Worm (Caenorhabditis elegans) whole organism, young adult: ENCODE data around the gene Y54G2A.41.
A peak's percentile ranks its signal among the peaks of the same experiment; 100 is the strongest.

Source experiments
- B0261.1 ChIP-seq: sonication (generic microtip); optimal IDR thresholded peaks from 2 replicates; lab custom pipeline; 2016; ENCODE audit warnings: mild to moderate bottlenecking, missing genetic modification characterization, moderate library complexity, missing compliant biosample characterization
- B0336.3 ChIP-seq: fragments of 200-800 bp; sonication (Bioruptor generic); IDR thresholded peaks from 2 replicates; pipeline ENCODE4 v1.3.6; 2022; ENCODE audit warnings: missing genetic modification characterization, missing compliant biosample characterization
- C06A6.2 ChIP-seq: fragments of 200-800 bp; sonication (Bioruptor generic); conservative IDR thresholded peaks from 2 replicates; pipeline ENCODE4 v1.3.6; 2022; ENCODE audit warnings: missing genetic modification characterization, missing compliant biosample characterization
- F23B12.7 ChIP-seq: sonication (generic microtip); optimal IDR thresholded peaks from 2 replicates; lab custom pipeline; 2017; ENCODE audit warnings: missing genetic modification characterization, mild to moderate bottlenecking, missing compliant biosample characterization, antibody characterized with exemption, moderate library complexity; ENCODE audit not compliant: insufficient read depth
- F39B2.1 ChIP-seq: fragments of 200-800 bp; sonication (Bioruptor generic); IDR thresholded peaks from 2 replicates; pipeline ENCODE4 v1.3.6; 2022; ENCODE audit warnings: missing genetic modification reagents, missing genetic modification characterization, missing compliant biosample characterization
- F49E8.2 ChIP-seq: sonication (generic microtip); optimal IDR thresholded peaks from 3 replicates; lab custom pipeline; 2017; ENCODE audit warnings: missing genetic modification characterization, mild to moderate bottlenecking, missing compliant biosample characterization, antibody characterized with exemption, moderate library complexity; ENCODE audit not compliant: insufficient read depth
- K12H6.12 ChIP-seq: fragments of 200-800 bp; sonication (Bioruptor generic); optimal IDR thresholded peaks from 2 replicates; lab custom pipeline; 2018; ENCODE audit warnings: mild to moderate bottlenecking, missing genetic modification characterization, missing compliant biosample characterization
- T07F8.4 ChIP-seq: sonication (generic microtip); optimal IDR thresholded peaks from 2 replicates; lab custom pipeline; 2016; ENCODE audit warnings: mild to moderate bottlenecking, missing genetic modification characterization, moderate library complexity, missing compliant biosample characterization
- T26A5.8 ChIP-seq: sonication (generic microtip); optimal IDR thresholded peaks from 2 replicates; lab custom pipeline; 2016; ENCODE audit warnings: missing genetic modification characterization, missing compliant biosample characterization
- Y53G8AR.9 ChIP-seq: fragments of 200-800 bp; sonication (Bioruptor generic); conservative IDR thresholded peaks from 2 replicates; pipeline ENCODE4 v1.3.6; 2022; ENCODE audit warnings: missing genetic modification reagents, missing genetic modification characterization, missing compliant biosample characterization
- Y79H2A.3 ChIP-seq: fragments of 200-800 bp; sonication (Bioruptor generic); conservative IDR thresholded peaks from 2 replicates; pipeline ENCODE4 v1.3.6; 2022; ENCODE audit warnings: missing genetic modification reagents, missing genetic modification characterization, missing compliant biosample characterization
- Y95B8A.8 ChIP-seq: fragments of 200-800 bp; sonication (Bioruptor generic); IDR thresholded peaks from 2 replicates; pipeline ENCODE4 v1.3.6; 2022; ENCODE audit warnings: missing genetic modification reagents, missing genetic modification characterization, missing compliant biosample characterization
- aptf-3 ChIP-seq: fragments of 200-800 bp; sonication (Bioruptor generic); IDR thresholded peaks from 2 replicates; pipeline ENCODE4 v1.3.6; 2022; ENCODE audit warnings: missing genetic modification characterization, missing compliant biosample characterization
- atf-7 ChIP-seq: sonication (generic microtip); optimal IDR thresholded peaks from 2 replicates; lab custom pipeline; 2017; ENCODE audit warnings: mild to moderate bottlenecking, missing genetic modification characterization, missing compliant biosample characterization
- attf-5 ChIP-seq: fragments of 200-800 bp; sonication (Bioruptor generic); optimal IDR thresholded peaks from 2 replicates; lab custom pipeline; 2018; ENCODE audit warnings: mild to moderate bottlenecking, missing genetic modification characterization, missing compliant biosample characterization
- ceh-27 ChIP-seq: fragments of 200-800 bp; sonication (Bioruptor generic); optimal IDR thresholded peaks from 2 replicates; lab custom pipeline; 2018; ENCODE audit warnings: mild to moderate bottlenecking, missing genetic modification characterization, moderate library complexity, missing compliant biosample characterization
- ceh-40 ChIP-seq: fragments of 200-800 bp; sonication (Bioruptor generic); IDR thresholded peaks from 2 replicates; pipeline ENCODE4 v1.3.6; 2022; ENCODE audit warnings: missing genetic modification characterization, missing compliant biosample characterization
- ceh-79 ChIP-seq: sonication (generic microtip); optimal IDR thresholded peaks from 2 replicates; lab custom pipeline; 2017; ENCODE audit warnings: mild to moderate bottlenecking, missing genetic modification characterization, missing compliant biosample characterization
- dpl-1 ChIP-seq: fragments of 150-350 bp; optimal IDR thresholded peaks from 2 replicates; lab custom pipeline; 2014; ENCODE audit warnings: missing biosample characterization, missing genetic modification reagents, missing genetic modification characterization
- efl-1 ChIP-seq: fragments of 150-350 bp; optimal IDR thresholded peaks from 2 replicates; lab custom pipeline; 2014; ENCODE audit warnings: missing biosample characterization, missing genetic modification reagents, missing genetic modification characterization
- egl-18 ChIP-seq: fragments of 200-800 bp; sonication (Bioruptor generic); IDR thresholded peaks from 2 replicates; pipeline ENCODE4 v1.3.6; 2022; ENCODE audit warnings: missing genetic modification reagents, missing genetic modification characterization, missing compliant biosample characterization
- egl-44 ChIP-seq: fragments of 200-800 bp; sonication (Bioruptor generic); IDR thresholded peaks from 2 replicates; pipeline ENCODE4 v1.3.6; 2022; ENCODE audit warnings: missing genetic modification reagents, missing genetic modification characterization, missing compliant biosample characterization
- egrh-3 ChIP-seq: fragments of 200-800 bp; sonication (Bioruptor generic); IDR thresholded peaks from 2 replicates; pipeline ENCODE4 v1.3.6; 2022; ENCODE audit warnings: missing genetic modification reagents, missing genetic modification characterization, missing compliant biosample characterization
- ekl-4 ChIP-seq: fragments of 200-800 bp; sonication (Bioruptor generic); IDR thresholded peaks from 2 replicates; pipeline ENCODE4 v1.3.6; 2022; ENCODE audit warnings: missing genetic modification reagents, missing genetic modification characterization, missing compliant biosample characterization
- ets-4 ChIP-seq: fragments of 200-800 bp; sonication (Bioruptor generic); optimal IDR thresholded peaks from 2 replicates; lab custom pipeline; 2018; ENCODE audit warnings: mild to moderate bottlenecking, missing genetic modification characterization, missing compliant biosample characterization
- hsf-1 ChIP-seq: fragments of 200-800 bp; sonication (Bioruptor generic); IDR thresholded peaks from 2 replicates; pipeline ENCODE4 v1.3.6; 2022; ENCODE audit warnings: missing genetic modification reagents, missing genetic modification characterization, missing compliant biosample characterization
- lag-1 ChIP-seq: fragments of 200-800 bp; sonication (Bioruptor generic); IDR thresholded peaks from 2 replicates; pipeline ENCODE4 v1.3.6; 2022; ENCODE audit warnings: missing genetic modification reagents, missing genetic modification characterization, missing compliant biosample characterization
- let-607 ChIP-seq, 2 experiments: fragments of 200-800 bp in 1 of 2; sonication (Bioruptor generic) in 1 of 2; sonication (generic microtip) in 1 of 2; optimal IDR thresholded peaks; 2 replicates each; lab custom pipeline; 2016 to 2018; ENCODE audit warnings: mild to moderate bottlenecking in 2 of 2, missing compliant biosample characterization in 2 of 2, missing genetic modification characterization in 2 of 2, moderate library complexity in 2 of 2, missing genotype in 1 of 2
- lin-26 ChIP-seq: fragments of 200-800 bp; sonication (Bioruptor generic); IDR thresholded peaks from 2 replicates; pipeline ENCODE4 v1.3.6; 2022; ENCODE audit warnings: missing genetic modification reagents, missing genetic modification characterization, missing compliant biosample characterization
- lin-35 ChIP-seq, 3 experiments: fragments of 150-350 bp in 2 of 3; sonication (generic microtip) in 1 of 3; optimal IDR thresholded peaks; 2 replicates each; lab custom pipeline; 2014 to 2018; ENCODE audit warnings: missing biosample characterization in 3 of 3, missing genetic modification characterization in 3 of 3, missing genetic modification reagents in 3 of 3
- lir-1 ChIP-seq: fragments of 200-800 bp; sonication (Bioruptor generic); conservative IDR thresholded peaks from 2 replicates; pipeline ENCODE4 v1.3.6; 2022; ENCODE audit warnings: missing genetic modification reagents, missing genetic modification characterization, missing compliant biosample characterization
- madf-8 ChIP-seq: fragments of 200-800 bp; sonication (Bioruptor generic); conservative IDR thresholded peaks from 2 replicates; pipeline ENCODE4 v1.3.6; 2022; ENCODE audit warnings: missing genetic modification reagents, missing genetic modification characterization, missing compliant biosample characterization
- mel-28 ChIP-seq: sonication (generic microtip); optimal IDR thresholded peaks from 2 replicates; lab custom pipeline; 2016; ENCODE audit warnings: borderline replicate concordance, mild to moderate bottlenecking, missing genetic modification characterization, missing compliant biosample characterization
- nfya-1 ChIP-seq: sonication (generic microtip); optimal IDR thresholded peaks from 2 replicates; lab custom pipeline; 2017; ENCODE audit warnings: antibody characterized with exemption, missing compliant biosample characterization, missing genetic modification characterization, borderline replicate concordance; ENCODE audit not compliant: insufficient read depth
- nfya-2 ChIP-seq: fragments of 200-800 bp; sonication (Bioruptor generic); IDR thresholded peaks from 2 replicates; pipeline ENCODE4 v1.3.6; 2022; ENCODE audit warnings: missing genetic modification reagents, missing genetic modification characterization, missing compliant biosample characterization
- nfyb-1 ChIP-seq: fragments of 200-800 bp; sonication (Bioruptor generic); IDR thresholded peaks from 2 replicates; pipeline ENCODE4 v1.3.6; 2022; ENCODE audit warnings: missing genetic modification reagents, missing genetic modification characterization, missing compliant biosample characterization
- pbrm-1 ChIP-seq: fragments of 200-800 bp; sonication (Bioruptor generic); IDR thresholded peaks from 2 replicates; pipeline ENCODE4 v1.3.6; 2022; ENCODE audit warnings: missing genetic modification reagents, missing genetic modification characterization, missing compliant biosample characterization
- rcor-1 ChIP-seq: fragments of 200-800 bp; sonication (Bioruptor generic); IDR thresholded peaks from 2 replicates; pipeline ENCODE4 v1.3.6; 2022; ENCODE audit warnings: missing genetic modification reagents, missing genetic modification characterization, missing compliant biosample characterization
- snpc-3.4 ChIP-seq: sonication (generic microtip); optimal IDR thresholded peaks from 2 replicates; lab custom pipeline; 2017; ENCODE audit warnings: missing genetic modification characterization, mild to moderate bottlenecking, missing compliant biosample characterization, antibody characterized with exemption, moderate library complexity, missing genotype, missing genetic modification reagents
- tbx-9 ChIP-seq: sonication (generic microtip); optimal IDR thresholded peaks from 2 replicates; lab custom pipeline; 2016; ENCODE audit warnings: borderline replicate concordance, missing genetic modification characterization, inconsistent platforms, missing compliant biosample characterization
- tlf-1 ChIP-seq: fragments of 200-800 bp; sonication (Bioruptor generic); optimal IDR thresholded peaks from 2 replicates; lab custom pipeline; 2018; ENCODE audit warnings: mild to moderate bottlenecking, missing genetic modification characterization, missing compliant biosample characterization
- unc-62 ChIP-seq: fragments of 150-350 bp; optimal IDR thresholded peaks from 2 replicates; lab custom pipeline; 2014; ENCODE audit warnings: missing biosample characterization, missing genetic modification reagents, missing genetic modification characterization
- xnd-1 ChIP-seq: sonication (generic microtip); optimal IDR thresholded peaks from 2 replicates; lab custom pipeline; 2016; ENCODE audit warnings: missing genotype, missing genetic modification reagents, missing genetic modification characterization, missing compliant biosample characterization
- ztf-28 ChIP-seq: fragments of 200-800 bp; sonication (Bioruptor generic); IDR thresholded peaks from 2 replicates; pipeline ENCODE4 v1.3.6; 2022; ENCODE audit warnings: missing genetic modification reagents, missing genetic modification characterization, missing compliant biosample characterization

Gene Y54G2A.41

ce11 chrIV:2708329-2708965 lies 43.2 kb upstream of the Y54G2A.41 start (continued):
- no peak for TF ChIP-seq unc-62 (GFP tag; lab: Kevin White, UChicago)
- no peak for TF ChIP-seq lir-1 (GFP tag; lab: Robert Waterston, UW)
- TF ChIP-seq ceh-79 (tag; lab: Kevin White, UChicago) = no peak
- TF ChIP-seq F49E8.2 (tag; lab: Kevin White, UChicago) = no peak

DNA sequence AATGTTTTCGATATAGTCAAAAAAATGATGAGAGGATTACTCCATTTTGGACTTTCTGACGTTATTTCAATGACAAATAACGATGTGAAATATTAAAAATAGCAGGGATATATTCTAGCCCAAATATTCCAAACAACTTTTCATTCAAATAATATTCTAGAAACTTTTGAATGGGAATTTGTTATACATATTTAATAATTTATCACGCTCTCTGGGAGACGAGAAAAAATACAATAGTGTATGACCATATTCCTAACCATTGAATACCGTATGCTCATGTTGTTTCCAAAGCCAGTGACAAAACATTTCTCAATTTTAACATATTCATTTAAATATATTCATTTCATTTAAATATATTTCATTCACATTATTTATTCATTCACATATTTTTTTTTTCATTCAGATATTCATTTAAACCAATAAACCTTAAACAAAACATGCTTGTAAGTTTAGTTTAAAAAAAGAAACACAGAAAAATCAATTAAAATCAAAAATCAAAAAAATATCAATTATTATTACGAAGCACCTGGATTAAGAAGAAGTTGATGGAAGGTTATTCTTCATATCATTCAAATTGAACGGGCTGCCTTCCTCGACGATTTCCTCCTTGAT lies 42.0 kb upstream of the Y54G2A.41 start:
- no peak for TF ChIP-seq lag-1 (GFP tag; lab: Robert Waterston, UW)
- peak; percentile 65 for TF ChIP-seq atf-7
- no peak for TF ChIP-seq xnd-1 (tag; lab: Kevin White, UChicago)
- no peak for TF ChIP-seq T26A5.8 (tag; lab: Kevin White, UChicago)
- 0 out of 2 replicates have a peak, but pooled peaks have one; percentile 49 for TF ChIP-seq pbrm-1
- TF ChIP-seq tbx-9 (tag; lab: Kevin White, UChicago) = no peak
- TF ChIP-seq let-607 (tag; optimal IDR thresholded peaks at IDR 0.05; lab: Kevin White, UChicago) = peak; percentile 6 to 12
- TF ChIP-seq F39B2.1 (GFP tag; lab: Robert Waterston, UW) = no peak
- TF ChIP-seq B0336.3 (GFP tag; lab: Robert Waterston, UW) = peak; percentile 79
- no peak for TF ChIP-seq B0261.1 (tag; lab: Kevin White, UChicago)
- no peak for TF ChIP-seq ceh-27 (GFP tag; lab: Kevin White, UChicago)
- TF ChIP-seq efl-1 (GFP tag; lab: Kevin White, UChicago) = no peak
- TF ChIP-seq egrh-3 = no peak
- peak; percentile 63 for TF ChIP-seq ets-4 (GFP tag; lab: Kevin White, UChicago)
- no peak for TF ChIP-seq K12H6.12 (tag; lab: Kevin White, UChicago)
- TF ChIP-seq nfyb-1 (GFP tag; lab: Robert Waterston, UW) = peak; percentile 90
- TF ChIP-seq C06A6.2 (GFP tag; lab: Robert Waterston, UW) = peak; percentile 54; the same call in 1 of the 2 replicates
- no peak for TF ChIP-seq dpl-1 (GFP tag; lab: Kevin White, UChicago)
- TF ChIP-seq nfya-2 (GFP tag; lab: Robert Waterston, UW) = no peak
- no peak for TF ChIP-seq T07F8.4 (tag; lab: Kevin White, UChicago)
- TF ChIP-seq tlf-1 (GFP tag; lab: Kevin White, UChicago) = peak; percentile 88
- TF ChIP-seq unc-62 (GFP tag; lab: Kevin White, UChicago) = no peak
- peak; percentile 87 for TF ChIP-seq Y53G8AR.9 (GFP tag; lab: Robert Waterston, UW)
- TF ChIP-seq mel-28 (tag; lab: Kevin White, UChicago) = peak; percentile 32
- no peak for TF ChIP-seq madf-8 (GFP tag; lab: Robert Waterston, UW)
- no peak for TF ChIP-seq ekl-4 (GFP tag; lab: Robert Waterston, UW)
- TF ChIP-seq hsf-1 (GFP tag; lab: Robert Waterston, UW) = 0 out of 2 replicates have a peak, but pooled peaks have one; percentile 54
- no peak for TF ChIP-seq rcor-1
- TF ChIP-seq Y95B8A.8 = peak; percentile 77
- no peak for TF ChIP-seq aptf-3 (GFP tag; lab: Robert Waterston, UW)
- no peak for TF ChIP-seq snpc-3.4 (tag; lab: Kevin White, UChicago)
- no peak for TF ChIP-seq lin-35 (GFP tag; optimal IDR thresholded peaks at IDR 0.05; lab: Kevin White, UChicago)
- 0 out of 2 replicates have a peak, but pooled peaks have one; percentile 56 for TF ChIP-seq ceh-40
- no peak for TF ChIP-seq nfya-1
- TF ChIP-seq F23B12.7 = no peak
- peak; percentile 67 for TF ChIP-seq attf-5 (GFP tag; lab: Kevin White, UChicago)
- TF ChIP-seq Y79H2A.3 (GFP tag; lab: Robert Waterston, UW) = peak; percentile 67
- TF ChIP-seq lir-1 (GFP tag; lab: Robert Waterston, UW) = 0 out of 2 replicates have a peak, but pooled peaks have one; percentile 34
- peak; percentile 65; the same call in 1 of the 2 replicates for TF ChIP-seq egl-44 (GFP tag; lab: Robert Waterston, UW)
- no peak for TF ChIP-seq egl-18
- no peak for TF ChIP-seq lin-26 (GFP tag; lab: Robert Waterston, UW)
- TF ChIP-seq ztf-28 (GFP tag; lab: Robert Waterston, UW) = no peak
